Worm (Caenorhabditis elegans): ENCODE data around the gene snt-2.

ce11 chrIII:833711-834442, 40.3 kb upstream of the snt-2 start:
- TF ChIP-seq tab-1 (GFP tag; IDR thresholded peaks at IDR 0.05) (no peak), cog-1 (tag; optimal IDR thresholded peaks at IDR 0.05) (peak; percentile 85), T22C8.4 (GFP tag; IDR thresholded peaks at IDR 0.05) (peak; percentile 57; the same call in 1 of the 2 replicates)
